Worm (Caenorhabditis elegans): ENCODE data around the gene polq-1.

DNA sequence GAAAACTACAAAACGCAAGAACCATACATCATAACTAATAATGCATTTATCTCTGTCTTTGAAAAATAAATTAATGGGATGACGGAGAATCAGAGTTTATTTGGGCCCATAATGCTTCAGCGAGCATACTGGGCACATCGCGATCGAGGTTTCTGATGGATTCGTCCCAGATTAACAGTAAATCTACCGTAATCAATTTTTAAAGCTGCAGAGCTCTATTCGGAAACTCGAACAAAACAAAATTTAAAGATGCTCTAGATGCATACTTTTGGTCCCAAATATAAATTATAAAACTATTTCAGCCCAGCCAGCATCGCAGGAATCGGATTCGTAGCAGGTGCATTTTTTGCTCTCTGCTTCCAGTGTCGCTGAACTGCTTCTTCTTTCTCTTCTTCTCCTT lies 25.1 kb upstream of the polq-1 start:
- no peak for TF ChIP-seq ama-1 (optimal IDR thresholded peaks at IDR 0.05)
- no peak for TF ChIP-seq aly-1 (tag; optimal IDR thresholded peaks at IDR 0.05)
- TF ChIP-seq tbx-11 (GFP tag; IDR thresholded peaks at IDR 0.05), result no peak
- TF ChIP-seq flt-1 (GFP tag; IDR thresholded peaks at IDR 0.05), result no peak
- TF ChIP-seq scrt-1 (GFP tag; IDR thresholded peaks at IDR 0.05), result no peak
- no peak for TF ChIP-seq ets-7 (tag; optimal IDR thresholded peaks at IDR 0.05)
- no peak for TF ChIP-seq ceh-13 (GFP tag; optimal IDR thresholded peaks at IDR 0.05)
- TF ChIP-seq F13C5.2 (tag; optimal IDR thresholded peaks at IDR 0.05), result no peak
- no peak for TF ChIP-seq hmbx-1 (tag; optimal IDR thresholded peaks at IDR 0.05)
- TF ChIP-seq pes-1 (GFP tag; IDR thresholded peaks at IDR 0.05), result no peak
- no peak for TF ChIP-seq tra-4 (tag; optimal IDR thresholded peaks at IDR 0.05)
- TF ChIP-seq hmg-4 (GFP tag; optimal IDR thresholded peaks at IDR 0.05), result no peak
- no peak for TF ChIP-seq ceh-36 (tag; optimal IDR thresholded peaks at IDR 0.05)
- TF ChIP-seq B0310.2 (tag; optimal IDR thresholded peaks at IDR 0.05), result no peak
